Fruit fly (Drosophila melanogaster) whole organism, embryonic: ENCODE results near the gene Uck.
A peak's percentile ranks its signal among the peaks of the same experiment; 100 is the strongest.

Source experiments
- B-H1 ChIP-seq: fragments of 200-800 bp; sonication (Bioruptor generic); IDR thresholded peaks from 3 replicates; pipeline ENCODE4 v1.3.6; 2022; ENCODE audit warnings: missing biosample characterization, missing genetic modification characterization
- C15 ChIP-seq: fragments of 200-800 bp; sonication (Bioruptor generic); IDR thresholded peaks from 3 replicates; pipeline ENCODE4 v1.3.6; 2022; ENCODE audit warnings: missing biosample characterization, missing genetic modification characterization
- CG10979 ChIP-seq: fragments of 200-800 bp; sonication (Bioruptor generic); optimal IDR thresholded peaks from 2 replicates; lab custom pipeline; 2018; ENCODE audit warnings: missing biosample characterization, mild to moderate bottlenecking, missing genetic modification characterization, moderate library complexity
- CG11085 ChIP-seq: fragments of 200-800 bp; sonication (Bioruptor generic); IDR thresholded peaks from 2 replicates; pipeline ENCODE4 v1.3.6; 2022; ENCODE audit warnings: missing biosample characterization, missing genetic modification characterization
- CG1233 ChIP-seq: fragments of 200-800 bp; sonication (Bioruptor generic); optimal IDR thresholded peaks from 4 replicates; lab custom pipeline; 2018; ENCODE audit warnings: missing biosample characterization, mild to moderate bottlenecking, missing genetic modification characterization
- CG12769 ChIP-seq: fragments of 200-800 bp; sonication (Bioruptor generic); optimal IDR thresholded peaks from 2 replicates; lab custom pipeline; 2019; ENCODE audit warnings: missing biosample characterization, mild to moderate bottlenecking, missing genetic modification characterization, moderate library complexity
- CG12942 ChIP-seq: fragments of 200-800 bp; sonication (Bioruptor generic); optimal IDR thresholded peaks from 3 replicates; lab custom pipeline; 2016; ENCODE audit warnings: missing biosample characterization, missing genetic modification characterization
- CG15696 ChIP-seq: fragments of 200-800 bp; sonication (Bioruptor generic); optimal IDR thresholded peaks from 2 replicates; lab custom pipeline; 2019; ENCODE audit warnings: missing biosample characterization, mild to moderate bottlenecking, missing genetic modification characterization, moderate library complexity
- CG1602 ChIP-seq: fragments of 200-800 bp; sonication (Bioruptor generic); optimal IDR thresholded peaks from 3 replicates; lab custom pipeline; 2016; ENCODE audit warnings: missing biosample characterization, missing genetic modification characterization
- CG1603 ChIP-seq: fragments of 200-800 bp; sonication (Bioruptor generic); optimal IDR thresholded peaks from 2 replicates; lab custom pipeline; 2019; ENCODE audit warnings: missing biosample characterization, mild to moderate bottlenecking, missing genetic modification characterization, moderate library complexity
- CG2202 ChIP-seq: fragments of 200-800 bp; sonication (Bioruptor generic); optimal IDR thresholded peaks from 2 replicates; lab custom pipeline; 2018; ENCODE audit warnings: missing biosample characterization, mild to moderate bottlenecking, missing genetic modification characterization
- CG2712 ChIP-seq: fragments of 200-800 bp; optimal IDR thresholded peaks from 3 replicates; lab custom pipeline; 2019; ENCODE audit warnings: missing biosample characterization, mild to moderate bottlenecking, missing genetic modification characterization, moderate library complexity
- CG30020 ChIP-seq: fragments of 200-800 bp; optimal IDR thresholded peaks from 2 replicates; lab custom pipeline; 2019; ENCODE audit warnings: missing biosample characterization, mild to moderate bottlenecking, missing genetic modification characterization, moderate library complexity
- CG31388 ChIP-seq: fragments of 200-800 bp; sonication (Bioruptor generic); optimal IDR thresholded peaks from 2 replicates; lab custom pipeline; 2016; ENCODE audit warnings: missing biosample characterization, missing genetic modification characterization
- CG4707 ChIP-seq: fragments of 200-800 bp; sonication (Bioruptor generic); optimal IDR thresholded peaks from 2 replicates; lab custom pipeline; 2018; ENCODE audit warnings: missing biosample characterization, mild to moderate bottlenecking, missing genetic modification characterization, moderate library complexity
- CG6689 ChIP-seq: fragments of 200-800 bp; sonication (Bioruptor generic); IDR thresholded peaks from 2 replicates; pipeline ENCODE4 v1.3.6; 2022; ENCODE audit warnings: missing biosample characterization, missing genetic modification characterization
- CG8944 ChIP-seq: fragments of 200-800 bp; sonication (Bioruptor generic); optimal IDR thresholded peaks from 3 replicates; lab custom pipeline; 2016; ENCODE audit warnings: missing biosample characterization, missing genetic modification characterization
- CTCF ChIP-seq: fragments of 200-800 bp; sonication (Bioruptor generic); optimal IDR thresholded peaks from 2 replicates; lab custom pipeline; 2017; ENCODE audit warnings: missing biosample characterization, mild to moderate bottlenecking, missing genetic modification characterization, moderate library complexity
- D19A ChIP-seq: fragments of 200-800 bp; optimal IDR thresholded peaks from 3 replicates; lab custom pipeline; 2019; ENCODE audit warnings: missing biosample characterization, mild to moderate bottlenecking, missing genetic modification characterization, moderate library complexity
- Dad ChIP-seq: fragments of 200-800 bp; sonication (Bioruptor generic); optimal IDR thresholded peaks from 3 replicates; lab custom pipeline; 2016; ENCODE audit warnings: missing biosample characterization, missing genetic modification characterization
- Dfd ChIP-seq, 2 experiments: fragments of >200 bp; optimal IDR thresholded peaks; 2 replicates each; lab custom pipeline; 2017; ENCODE audit warnings: missing biosample characterization in 2 of 2, missing genetic modification characterization in 2 of 2
- Ets97D ChIP-seq: fragments of 200-800 bp; sonication (Bioruptor generic); optimal IDR thresholded peaks from 3 replicates; lab custom pipeline; 2016; ENCODE audit warnings: missing biosample characterization, missing genetic modification characterization
- Fer1 ChIP-seq: fragments of 200-800 bp; sonication (Bioruptor generic); optimal IDR thresholded peaks from 2 replicates; lab custom pipeline; 2017; ENCODE audit warnings: missing biosample characterization, mild to moderate bottlenecking, missing genetic modification characterization
- Fer2 ChIP-seq: fragments of 200-800 bp; sonication (Bioruptor generic); optimal IDR thresholded peaks from 2 replicates; lab custom pipeline; 2018; ENCODE audit warnings: missing biosample characterization, mild to moderate bottlenecking, missing genetic modification characterization, moderate library complexity
- HHEX ChIP-seq: fragments of 200-800 bp; sonication (Bioruptor generic); optimal IDR thresholded peaks from 3 replicates; lab custom pipeline; 2017; ENCODE audit warnings: missing biosample characterization, mild to moderate bottlenecking, missing genetic modification characterization, missing genetic modification reagents
- HmgD ChIP-seq: fragments of 200-800 bp; sonication (Bioruptor generic); optimal IDR thresholded peaks from 3 replicates; lab custom pipeline; 2016; ENCODE audit warnings: missing biosample characterization, missing genetic modification characterization
- Hr3 ChIP-seq: fragments of 200-800 bp; sonication (Bioruptor generic); optimal IDR thresholded peaks from 3 replicates; lab custom pipeline; 2016; ENCODE audit warnings: missing biosample characterization, missing genetic modification characterization
- Hr51 ChIP-seq, 2 experiments: fragments of 200-800 bp; sonication (Bioruptor generic); optimal IDR thresholded peaks; 2 replicates in 1 of 2; 3 replicates in 1 of 2; lab custom pipeline; 2016 to 2018; ENCODE audit warnings: missing biosample characterization in 2 of 2, missing genetic modification characterization in 2 of 2, mild to moderate bottlenecking in 1 of 2, moderate library complexity in 1 of 2
- Lpt ChIP-seq: fragments of >200 bp; optimal IDR thresholded peaks from 2 replicates; lab custom pipeline; 2018; ENCODE audit warnings: missing biosample characterization, missing genetic modification characterization
- MESR4 ChIP-seq: fragments of 200-800 bp; sonication (Bioruptor generic); optimal IDR thresholded peaks from 2 replicates; lab custom pipeline; 2018; ENCODE audit warnings: missing biosample characterization, mild to moderate bottlenecking, missing genetic modification characterization, moderate library complexity
- Max ChIP-seq: fragments of 200-800 bp; sonication (Bioruptor generic); optimal IDR thresholded peaks from 2 replicates; lab custom pipeline; 2016; ENCODE audit warnings: missing biosample characterization, mild to moderate bottlenecking, missing genetic modification characterization
- Med ChIP-seq: fragments of 200-800 bp; sonication (Bioruptor generic); peaks from one replicate; lab custom pipeline; 2016; ENCODE audit warnings: missing biosample characterization, missing genetic modification characterization, mild to moderate bottlenecking, inconsistent platforms, moderate library complexity
- Meics ChIP-seq: fragments of 200-800 bp; sonication (Bioruptor generic); optimal IDR thresholded peaks from 2 replicates; lab custom pipeline; 2017; ENCODE audit warnings: missing biosample characterization, mild to moderate bottlenecking, missing genetic modification characterization
- Opbp ChIP-seq: fragments of 200-800 bp; sonication (Bioruptor generic); IDR thresholded peaks from 3 replicates; pipeline ENCODE4 v1.3.6; 2022; ENCODE audit warnings: missing biosample characterization, missing genetic modification characterization; ENCODE audit not compliant: partially characterized antibody
- Pdp1 ChIP-seq, 2 experiments: fragments of 200-800 bp; sonication (Bioruptor generic); optimal IDR thresholded peaks; 3 replicates each; lab custom pipeline; 2016; ENCODE audit warnings: missing biosample characterization in 2 of 2, missing genetic modification characterization in 2 of 2, mild to moderate bottlenecking in 1 of 2, moderate library complexity in 1 of 2
- Ptx1 ChIP-seq: fragments of 200-800 bp; sonication (Bioruptor generic); IDR thresholded peaks from 2 replicates; pipeline ENCODE4 v1.3.6; 2022; ENCODE audit warnings: missing biosample characterization, missing genetic modification characterization
- Rx ChIP-seq: fragments of 200-800 bp; sonication (Bioruptor generic); IDR thresholded peaks from 2 replicates; pipeline ENCODE4 v1.3.6; 2022; ENCODE audit warnings: missing biosample characterization, missing genetic modification characterization
- Usf ChIP-seq: fragments of 200-800 bp; sonication (Bioruptor generic); optimal IDR thresholded peaks from 2 replicates; lab custom pipeline; 2017; ENCODE audit warnings: missing genotype, missing biosample characterization, missing genetic modification characterization
- amos ChIP-seq: fragments of 200-800 bp; sonication (Bioruptor generic); IDR thresholded peaks from 2 replicates; pipeline ENCODE4 v1.3.6; 2022; ENCODE audit warnings: missing biosample characterization, missing genetic modification characterization; ENCODE audit not compliant: partially characterized antibody
- dati ChIP-seq: fragments of 200-800 bp; sonication (Bioruptor generic); IDR thresholded peaks from 2 replicates; pipeline ENCODE4 v1.3.6; 2022; ENCODE audit warnings: missing biosample characterization, missing genetic modification characterization
- dpn ChIP-seq, 2 experiments: fragments of 200-800 bp; sonication (Bioruptor generic); optimal IDR thresholded peaks; 3 replicates each; lab custom pipeline; 2016; ENCODE audit warnings: missing biosample characterization in 2 of 2, missing genetic modification characterization in 2 of 2
- exex ChIP-seq: fragments of 200-800 bp; sonication (Bioruptor generic); optimal IDR thresholded peaks from 4 replicates; lab custom pipeline; 2018; ENCODE audit warnings: missing biosample characterization, mild to moderate bottlenecking, missing genetic modification characterization, moderate library complexity
- gfzf ChIP-seq: fragments of 200-800 bp; sonication (Bioruptor generic); optimal IDR thresholded peaks from 2 replicates; lab custom pipeline; 2016; ENCODE audit warnings: missing biosample characterization, mild to moderate bottlenecking, missing genetic modification characterization, moderate library complexity
- gsb ChIP-seq: fragments of 200-800 bp; sonication (Bioruptor generic); IDR thresholded peaks from 2 replicates; pipeline ENCODE4 v1.3.6; 2022; ENCODE audit warnings: missing biosample characterization, missing genetic modification characterization
- lov ChIP-seq, 2 experiments: fragments of 200-800 bp in 1 of 2; fragments of >200 bp in 1 of 2; sonication (Bioruptor generic) in 1 of 2; IDR thresholded peaks in 1 of 2; optimal IDR thresholded peaks in 1 of 2; 2 replicates in 1 of 2; 3 replicates in 1 of 2; pipeline versions ENCODE4 v1.3.6 to Lab custom; 2017 to 2022; ENCODE audit warnings: missing biosample characterization in 1 of 2, missing genetic modification characterization in 1 of 2
- pum ChIP-seq: fragments of 200-800 bp; sonication (Bioruptor generic); optimal IDR thresholded peaks from 2 replicates; lab custom pipeline; 2016; ENCODE audit warnings: missing biosample characterization, missing genetic modification characterization
- ro ChIP-seq: fragments of 200-800 bp; sonication (Bioruptor generic); IDR thresholded peaks from 2 replicates; pipeline ENCODE4 v1.3.6; 2022; ENCODE audit warnings: missing biosample characterization, missing genetic modification characterization
- tx ChIP-seq: fragments of 200-800 bp; sonication (Bioruptor generic); optimal IDR thresholded peaks from 2 replicates; lab custom pipeline; 2016; ENCODE audit warnings: missing biosample characterization, missing genetic modification characterization
- vnd ChIP-seq: fragments of 200-800 bp; sonication (Bioruptor generic); IDR thresholded peaks from 3 replicates; pipeline ENCODE4 v1.3.6; 2022; ENCODE audit warnings: missing biosample characterization, missing genetic modification characterization; ENCODE audit not compliant: partially characterized antibody
- zen2 ChIP-seq: fragments of 200-800 bp; sonication (Bioruptor generic); IDR thresholded peaks from 3 replicates; pipeline ENCODE4 v1.3.6; 2022; ENCODE audit warnings: missing biosample characterization, missing genetic modification characterization; ENCODE audit not compliant: partially characterized antibody

The Uck gene

DNA sequence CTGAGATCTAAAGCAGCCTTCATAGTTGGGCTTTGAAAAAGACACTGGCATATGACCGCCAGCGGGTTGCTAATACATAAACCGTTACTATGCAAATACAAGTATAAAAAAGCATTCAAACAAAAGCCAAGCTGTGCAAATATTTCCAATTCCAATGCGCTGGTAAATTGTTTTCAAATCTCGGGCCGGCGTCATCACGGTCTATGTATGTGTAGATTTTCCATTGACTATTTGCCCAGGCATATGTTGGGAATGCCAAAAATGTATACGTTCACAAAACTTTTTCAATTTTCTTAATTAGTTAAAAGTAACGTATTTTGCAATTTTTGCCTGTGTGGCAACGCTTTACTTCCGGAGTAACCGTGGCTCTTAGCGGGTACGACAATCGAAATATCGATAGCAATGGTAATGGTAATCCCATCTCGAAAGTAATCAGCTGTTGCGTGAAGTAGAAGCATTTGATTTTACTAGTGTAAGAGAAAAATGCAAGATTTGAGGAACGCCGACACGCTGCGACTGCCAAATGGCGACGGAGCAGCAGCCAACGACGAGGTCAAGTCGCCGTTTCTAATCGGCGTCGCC lies at the start of gene Uck, which contains the start of gene CG34290 (continued):
- TF ChIP-seq Med (GFP tag; lab: Kevin White, UChicago) (peak; percentile 97), zen2 (GFP tag; lab: Robert Waterston, UW) (peak; percentile 83), Opbp (GFP tag; lab: Robert Waterston, UW) (peak; percentile 86), CG31388 (no peak), MESR4 (peak; percentile 77), Pdp1 (GFP tag; optimal IDR thresholded peaks at IDR 0.05; lab: Kevin White, UChicago) (peak in 1 of 2 experiments; percentile 76), CG12769 (tag; lab: Kevin White, UChicago) (peak; percentile 75), CG15696 (tag; lab: Kevin White, UChicago) (peak; percentile 38), HHEX (peak; percentile 82), lov (optimal IDR thresholded peaks at IDR 0.05; lab: Kevin White, UChicago) (no peak), lov (GFP tag; IDR thresholded peaks at IDR 0.05; lab: Robert Waterston, UW) (peak; percentile 62; the same call in 1 of the 3 replicates), Ets97D (GFP tag; lab: Kevin White, UChicago) (peak; percentile 99), Hr51 (GFP tag; optimal IDR thresholded peaks at IDR 0.05; lab: Kevin White, UChicago) (peak; percentile 63 to 68), Max (GFP tag; lab: Kevin White, UChicago) (peak; percentile 69), tx (GFP tag; lab: Kevin White, UChicago) (peak; percentile 67), gsb (GFP tag; lab: Robert Waterston, UW) (peak; percentile 61), CG10979 (tag; lab: Kevin White, UChicago) (peak; percentile 58), CG30020 (peak; percentile 36), Fer2 (tag; lab: Kevin White, UChicago) (peak; percentile 76), CG11085 (GFP tag; lab: Robert Waterston, UW) (peak; percentile 59; the same call in 1 of the 2 replicates), Dfd (GFP tag; optimal IDR thresholded peaks at IDR 0.05; lab: Kevin White, UChicago) (no peak), D19A (tag; lab: Kevin White, UChicago) (no peak), CG2712 (tag; lab: Kevin White, UChicago) (peak; percentile 72), CG6689 (GFP tag; lab: Robert Waterston, UW) (peak; percentile 53), ro (no peak), gfzf (GFP tag; lab: Kevin White, UChicago) (peak; percentile 33), Meics (GFP tag; lab: Kevin White, UChicago) (peak; percentile 90), Dad (peak; percentile 71), dati (GFP tag; lab: Robert Waterston, UW) (no peak), CG1602 (peak; percentile 32), Rx (peak; percentile 39; the same call in 1 of the 2 replicates), Usf (GFP tag; lab: Kevin White, UChicago) (peak; percentile 6), vnd (GFP tag; lab: Robert Waterston, UW) (peak; percentile 54; the same call in 1 of the 3 replicates), CG8944 (GFP tag; lab: Kevin White, UChicago) (peak; percentile 15), Fer1 (peak; percentile 92), exex (tag; lab: Kevin White, UChicago) (peak; percentile 69), CTCF (GFP tag; lab: Kevin White, UChicago) (peak; percentile 58), Ptx1 (GFP tag; lab: Robert Waterston, UW) (peak; percentile 42; the same call in 1 of the 2 replicates), Lpt (GFP tag; lab: Kevin White, UChicago) (no peak)

DNA sequence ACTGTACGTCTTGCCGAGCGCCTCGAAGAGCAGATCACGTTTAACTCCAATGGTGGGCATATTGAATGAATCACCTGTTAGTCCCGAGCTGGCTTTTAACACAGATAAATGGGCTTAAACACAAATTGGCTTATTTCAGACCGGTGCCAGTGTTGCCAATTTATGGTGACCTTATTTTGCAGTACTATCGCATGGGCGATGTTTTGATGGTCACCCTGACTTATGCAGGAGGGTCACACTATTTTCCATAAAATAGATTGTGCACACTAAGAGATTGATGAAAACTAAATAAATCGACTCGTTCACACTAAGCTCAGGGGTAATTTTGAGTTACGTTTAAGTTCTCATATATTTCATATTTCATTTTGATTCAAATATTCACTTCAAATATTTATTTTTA lies 37.5 kb upstream of the Uck start, which contains the start of gene beta-PheRS:
TSS of gene beta-PheRS (minus strand) at position 186 of the 400 bp plus-strand sequence.
- peak; percentile 22; the same call in 1 of the 3 replicates for TF ChIP-seq B-H1 (GFP tag; lab: Robert Waterston, UW)
- TF ChIP-seq CG1233 (GFP tag; lab: Kevin White, UChicago): no peak
- peak; percentile 91 for TF ChIP-seq CG2712 (tag; lab: Kevin White, UChicago)
- peak; percentile 68 for TF ChIP-seq HmgD (GFP tag; lab: Kevin White, UChicago)
- TF ChIP-seq CG12942: peak; percentile 35
- TF ChIP-seq amos: peak; percentile 97
- TF ChIP-seq Hr3 (GFP tag; lab: Kevin White, UChicago): peak; percentile 94
- peak; percentile 71 to 72 for TF ChIP-seq dpn (GFP tag; optimal IDR thresholded peaks at IDR 0.05; lab: Kevin White, UChicago)
- TF ChIP-seq CG1603 (tag; lab: Kevin White, UChicago): no peak
- 0 out of 3 replicates have a peak, but pooled peaks have one; percentile 57 for TF ChIP-seq C15
- TF ChIP-seq Ets97D (GFP tag; lab: Kevin White, UChicago): peak; percentile 91
- peak; percentile 8 for TF ChIP-seq pum (GFP tag; lab: Kevin White, UChicago)
- no peak for TF ChIP-seq CG4707 (GFP tag; lab: Kevin White, UChicago)
- peak; percentile 73 for TF ChIP-seq Max (GFP tag; lab: Kevin White, UChicago)
- TF ChIP-seq CG2202 (tag; lab: Kevin White, UChicago): no peak
